Fruit fly (Drosophila melanogaster) whole organism, embryonic: ENCODE results near the gene CG9173.

ENCODE experiments used
- Blimp-1 ChIP-seq: fragments of 200-800 bp; sonication (Bioruptor generic); optimal IDR thresholded peaks from 3 replicates; lab custom pipeline; 2018; ENCODE audit warnings: missing biosample characterization, missing genetic modification characterization, mild to moderate bottlenecking, moderate library complexity, missing genetic modification reagents
- Bteb2 ChIP-seq: fragments of 200-800 bp; sonication (Bioruptor generic); optimal IDR thresholded peaks from 2 replicates; lab custom pipeline; 2016; ENCODE audit warnings: missing biosample characterization, missing genetic modification characterization
- CG10959 ChIP-seq: fragments of 200-800 bp; sonication (Bioruptor generic); IDR thresholded peaks from 2 replicates; pipeline ENCODE4 v1.3.6; 2022; ENCODE audit warnings: missing biosample characterization, missing genetic modification characterization
- CG11504 ChIP-seq: fragments of 200-800 bp; sonication (Bioruptor generic); optimal IDR thresholded peaks from 3 replicates; lab custom pipeline; 2019; ENCODE audit warnings: missing biosample characterization, mild to moderate bottlenecking, missing genetic modification characterization, moderate library complexity
- CG12769 ChIP-seq: fragments of 200-800 bp; sonication (Bioruptor generic); optimal IDR thresholded peaks from 2 replicates; lab custom pipeline; 2019; ENCODE audit warnings: missing biosample characterization, mild to moderate bottlenecking, missing genetic modification characterization, moderate library complexity
- CG14667 ChIP-seq: fragments of 200-800 bp; sonication (Bioruptor generic); IDR thresholded peaks from 2 replicates; pipeline ENCODE4 v1.3.6; 2022; ENCODE audit warnings: missing biosample characterization, missing genetic modification characterization
- CG1603 ChIP-seq: fragments of 200-800 bp; sonication (Bioruptor generic); optimal IDR thresholded peaks from 2 replicates; lab custom pipeline; 2019; ENCODE audit warnings: missing biosample characterization, mild to moderate bottlenecking, missing genetic modification characterization, moderate library complexity
- CG1792 ChIP-seq: fragments of 200-800 bp; sonication (Bioruptor generic); optimal IDR thresholded peaks from 2 replicates; lab custom pipeline; 2016; ENCODE audit warnings: missing biosample characterization, missing genetic modification characterization
- CG18262 ChIP-seq: fragments of 200-800 bp; optimal IDR thresholded peaks from 3 replicates; lab custom pipeline; 2019; ENCODE audit warnings: missing biosample characterization, mild to moderate bottlenecking, missing genetic modification characterization, moderate library complexity
- CG2712 ChIP-seq: fragments of 200-800 bp; optimal IDR thresholded peaks from 3 replicates; lab custom pipeline; 2019; ENCODE audit warnings: missing biosample characterization, mild to moderate bottlenecking, missing genetic modification characterization, moderate library complexity
- CG4360 ChIP-seq: fragments of 200-800 bp; sonication (Bioruptor generic); IDR thresholded peaks from 2 replicates; pipeline ENCODE4 v1.3.6; 2022; ENCODE audit warnings: missing biosample characterization, missing genetic modification characterization
- CG4404 ChIP-seq: fragments of 200-800 bp; sonication (Bioruptor generic); IDR thresholded peaks from 2 replicates; pipeline ENCODE4 v1.3.6; 2022; ENCODE audit warnings: missing biosample characterization, missing genetic modification characterization
- CG6683 ChIP-seq: fragments of 200-800 bp; sonication (Bioruptor generic); optimal IDR thresholded peaks from 2 replicates; lab custom pipeline; 2017; ENCODE audit warnings: missing biosample characterization, mild to moderate bottlenecking, missing genetic modification characterization, missing genetic modification reagents
- CG8359 ChIP-seq: fragments of 200-800 bp; sonication (Bioruptor generic); optimal IDR thresholded peaks from 2 replicates; lab custom pipeline; 2017; ENCODE audit warnings: missing biosample characterization, mild to moderate bottlenecking, missing genetic modification characterization, borderline replicate concordance
- CG8924 ChIP-seq: fragments of 200-800 bp; optimal IDR thresholded peaks from 3 replicates; lab custom pipeline; 2019; ENCODE audit warnings: missing biosample characterization, mild to moderate bottlenecking, missing genetic modification characterization, moderate library complexity
- CG9876 ChIP-seq: fragments of 200-800 bp; sonication (Bioruptor generic); optimal IDR thresholded peaks from 2 replicates; lab custom pipeline; 2016; ENCODE audit warnings: missing biosample characterization, missing genetic modification characterization
- D19A ChIP-seq: fragments of 200-800 bp; optimal IDR thresholded peaks from 3 replicates; lab custom pipeline; 2019; ENCODE audit warnings: missing biosample characterization, mild to moderate bottlenecking, missing genetic modification characterization, moderate library complexity
- Dp ChIP-seq: fragments of 200-800 bp; sonication (Bioruptor generic); optimal IDR thresholded peaks from 2 replicates; lab custom pipeline; 2018; ENCODE audit warnings: missing biosample characterization, mild to moderate bottlenecking, missing genetic modification characterization, moderate library complexity
- H2.0 ChIP-seq: fragments of 200-800 bp; sonication (Bioruptor generic); IDR thresholded peaks from 2 replicates; pipeline ENCODE4 v1.3.6; 2022; ENCODE audit warnings: missing biosample characterization, missing genetic modification characterization
- HLHmδ ChIP-seq: fragments of 200-800 bp; sonication (Bioruptor generic); optimal IDR thresholded peaks from 2 replicates; lab custom pipeline; 2018; ENCODE audit warnings: missing biosample characterization, mild to moderate bottlenecking, missing genetic modification characterization, moderate library complexity
- HmgZ ChIP-seq: fragments of 200-800 bp; sonication (Bioruptor generic); optimal IDR thresholded peaks from 2 replicates; lab custom pipeline; 2018; ENCODE audit warnings: missing biosample characterization, mild to moderate bottlenecking, missing genetic modification characterization
- Mrtf ChIP-seq: fragments of 200-800 bp; sonication (Bioruptor generic); IDR thresholded peaks from 3 replicates; pipeline ENCODE4 v1.3.6; 2022; ENCODE audit warnings: missing biosample characterization, missing genetic modification characterization
- ash1 ChIP-seq: fragments of 200-800 bp; sonication (Bioruptor generic); optimal IDR thresholded peaks from 2 replicates; lab custom pipeline; 2018; ENCODE audit warnings: missing biosample characterization, mild to moderate bottlenecking, missing genetic modification characterization
- bbx ChIP-seq: fragments of 200-800 bp; sonication (Bioruptor generic); IDR thresholded peaks from 2 replicates; pipeline ENCODE4 v1.3.6; 2022; ENCODE audit warnings: missing biosample characterization, missing genetic modification characterization; ENCODE audit not compliant: partially characterized antibody
- bigmax ChIP-seq: fragments of 200-800 bp; sonication (Bioruptor generic); optimal IDR thresholded peaks from 2 replicates; lab custom pipeline; 2018; ENCODE audit warnings: missing biosample characterization, mild to moderate bottlenecking, missing genetic modification characterization
- br ChIP-seq: fragments of >200 bp; optimal IDR thresholded peaks from 2 replicates; lab custom pipeline; 2017
- chm ChIP-seq: fragments of 200-800 bp; sonication (Bioruptor generic); IDR thresholded peaks from 2 replicates; pipeline ENCODE4 v1.3.6; 2022; ENCODE audit warnings: missing biosample characterization, missing genetic modification characterization
- dimm ChIP-seq: fragments of 200-800 bp; sonication (Bioruptor generic); IDR thresholded peaks from 2 replicates; pipeline ENCODE4 v1.3.6; 2022; ENCODE audit warnings: missing biosample characterization, missing genetic modification characterization
- esg ChIP-seq: fragments of 200-800 bp; sonication (Bioruptor generic); conservative IDR thresholded peaks from 2 replicates; pipeline ENCODE4 v1.3.6; 2022; ENCODE audit warnings: missing biosample characterization, missing genetic modification characterization
- fd64A ChIP-seq: fragments of 200-800 bp; sonication (Bioruptor generic); optimal IDR thresholded peaks from 3 replicates; lab custom pipeline; 2018; ENCODE audit warnings: missing biosample characterization, mild to moderate bottlenecking, missing genetic modification characterization
- ftz-f1 ChIP-seq: fragments of 200-800 bp; sonication (Bioruptor generic); optimal IDR thresholded peaks from 2 replicates; lab custom pipeline; 2016; ENCODE audit warnings: missing biosample characterization, missing genetic modification characterization
- ind ChIP-seq: fragments of 200-800 bp; sonication (Bioruptor generic); optimal IDR thresholded peaks from 3 replicates; lab custom pipeline; 2016; ENCODE audit warnings: missing biosample characterization, missing genetic modification characterization
- lov ChIP-seq, 2 experiments: fragments of 200-800 bp in 1 of 2; fragments of >200 bp in 1 of 2; sonication (Bioruptor generic) in 1 of 2; IDR thresholded peaks in 1 of 2; optimal IDR thresholded peaks in 1 of 2; 2 replicates in 1 of 2; 3 replicates in 1 of 2; pipeline versions ENCODE4 v1.3.6 to Lab custom; 2017 to 2022; ENCODE audit warnings: missing biosample characterization in 1 of 2, missing genetic modification characterization in 1 of 2
- phol ChIP-seq: fragments of 200-800 bp; sonication (Bioruptor generic); optimal IDR thresholded peaks from 3 replicates; lab custom pipeline; 2018; ENCODE audit warnings: missing biosample characterization, mild to moderate bottlenecking, missing genetic modification characterization, moderate library complexity
- pnt ChIP-seq: fragments of 200-800 bp; sonication (Bioruptor generic); optimal IDR thresholded peaks from 3 replicates; lab custom pipeline; 2016; ENCODE audit warnings: missing biosample characterization, missing genetic modification characterization
- pros ChIP-seq: fragments of 200-800 bp; sonication (Bioruptor generic); optimal IDR thresholded peaks from 3 replicates; lab custom pipeline; 2019; ENCODE audit warnings: missing biosample characterization, mild to moderate bottlenecking, missing genetic modification characterization, moderate library complexity
- ranshi ChIP-seq: fragments of 200-800 bp; sonication (Bioruptor generic); IDR thresholded peaks from 2 replicates; pipeline ENCODE4 v1.3.6; 2022; ENCODE audit warnings: missing biosample characterization, missing genetic modification characterization
- row ChIP-seq: fragments of 200-800 bp; sonication (Bioruptor generic); IDR thresholded peaks from 3 replicates; pipeline ENCODE4 v1.3.6; 2022; ENCODE audit warnings: missing biosample characterization, missing genetic modification characterization
- salm ChIP-seq: fragments of 200-800 bp; sonication (Bioruptor generic); optimal IDR thresholded peaks from 2 replicates; lab custom pipeline; 2018; ENCODE audit warnings: missing biosample characterization, mild to moderate bottlenecking, missing genetic modification characterization
- unpg ChIP-seq: fragments of 200-800 bp; sonication (Bioruptor generic); optimal IDR thresholded peaks from 3 replicates; lab custom pipeline; 2018; ENCODE audit warnings: missing biosample characterization, mild to moderate bottlenecking, missing genetic modification characterization, moderate library complexity
- vvl ChIP-seq: fragments of 200-800 bp; sonication (Bioruptor generic); IDR thresholded peaks from 2 replicates; pipeline ENCODE4 v1.3.6; 2022; ENCODE audit warnings: missing biosample characterization, missing genetic modification characterization
- zen ChIP-seq: fragments of 200-800 bp; sonication (Bioruptor generic); optimal IDR thresholded peaks from 3 replicates; lab custom pipeline; 2018; ENCODE audit warnings: missing biosample characterization, mild to moderate bottlenecking, missing genetic modification characterization, moderate library complexity
- zfh1 ChIP-seq: fragments of 200-800 bp; sonication (Bioruptor generic); IDR thresholded peaks from 3 replicates; pipeline ENCODE4 v1.3.6; 2022; ENCODE audit warnings: missing biosample characterization, missing genetic modification characterization

CG9173 gene

dm6 chr3L:1408093-1408492 is 15.2 kb downstream of the CG9173 start (continued):
- no peak for TF ChIP-seq CG8359 (GFP tag; lab: Kevin White, UChicago)
- TF ChIP-seq ftz-f1 (GFP tag; lab: Kevin White, UChicago): peak; percentile 52
- TF ChIP-seq phol (tag; lab: Kevin White, UChicago): peak; percentile 27
- TF ChIP-seq chm (GFP tag; lab: Robert Waterston, UW): 0 out of 2 replicates have a peak, but pooled peaks have one; percentile 20
- peak; percentile 15 for TF ChIP-seq CG1603 (tag; lab: Kevin White, UChicago)
- no peak for TF ChIP-seq zen (tag; lab: Kevin White, UChicago)
- TF ChIP-seq CG2712: peak; percentile 14
- no peak for TF ChIP-seq Bteb2
- TF ChIP-seq CG10959 (GFP tag; lab: Robert Waterston, UW): peak; percentile 22; the same call in 1 of the 2 replicates
- no peak for TF ChIP-seq ash1 (GFP tag; lab: Kevin White, UChicago)
- no peak for TF ChIP-seq CG4360 (GFP tag; lab: Robert Waterston, UW)
- TF ChIP-seq vvl: 0 out of 2 replicates have a peak, but pooled peaks have one; percentile 10
- no peak for TF ChIP-seq pnt (GFP tag; lab: Kevin White, UChicago)
- no peak for TF ChIP-seq CG6683
- TF ChIP-seq row (GFP tag; lab: Robert Waterston, UW): no peak
- TF ChIP-seq bigmax (GFP tag; lab: Kevin White, UChicago): no peak
- no peak for TF ChIP-seq esg (GFP tag; lab: Robert Waterston, UW)
- TF ChIP-seq CG1792 (GFP tag; lab: Kevin White, UChicago): no peak
- TF ChIP-seq CG9876 (GFP tag; lab: Kevin White, UChicago): no peak
- TF ChIP-seq bbx (GFP tag; lab: Robert Waterston, UW): no peak
- 0 out of 3 replicates have a peak, but pooled peaks have one; percentile 39 for TF ChIP-seq Mrtf (GFP tag; lab: Robert Waterston, UW)
- no peak for TF ChIP-seq CG8924 (tag; lab: Kevin White, UChicago)
- TF ChIP-seq HLHmδ (GFP tag; lab: Kevin White, UChicago): no peak
- TF ChIP-seq dimm (GFP tag; lab: Robert Waterston, UW): no peak
- TF ChIP-seq CG12769 (tag; lab: Kevin White, UChicago): no peak
- no peak for TF ChIP-seq HmgZ
- TF ChIP-seq CG4404 (GFP tag; lab: Robert Waterston, UW): no peak
- TF ChIP-seq CG11504 (tag; lab: Kevin White, UChicago): peak; percentile 40
- TF ChIP-seq Blimp-1 (GFP tag; lab: Kevin White, UChicago): peak; percentile 46
- TF ChIP-seq unpg (GFP tag; lab: Kevin White, UChicago): no peak
- no peak for TF ChIP-seq ind (GFP tag; lab: Kevin White, UChicago)
- peak; percentile 13; the same call in 1 of the 2 replicates for TF ChIP-seq ranshi (GFP tag; lab: Robert Waterston, UW)
- no peak for TF ChIP-seq br
- peak; percentile 17 for TF ChIP-seq CG18262
- TF ChIP-seq fd64A: no peak
- TF ChIP-seq Dp (GFP tag; lab: Kevin White, UChicago): no peak
- TF ChIP-seq CG14667: 0 out of 2 replicates have a peak, but pooled peaks have one; percentile 12
- TF ChIP-seq D19A (tag; lab: Kevin White, UChicago): peak; percentile 3
- TF ChIP-seq pros: peak; percentile 4
- TF ChIP-seq lov (optimal IDR thresholded peaks at IDR 0.05; lab: Kevin White, UChicago): no peak
- no peak for TF ChIP-seq lov (GFP tag; IDR thresholded peaks at IDR 0.05; lab: Robert Waterston, UW)
- TF ChIP-seq salm: no peak
- 0 out of 3 replicates have a peak, but pooled peaks have one; percentile 51 for TF ChIP-seq zfh1
- TF ChIP-seq H2.0 (GFP tag; lab: Robert Waterston, UW): no peak
